Worm (Caenorhabditis elegans): ENCODE measurements around the gene W09H1.3.

DNA sequence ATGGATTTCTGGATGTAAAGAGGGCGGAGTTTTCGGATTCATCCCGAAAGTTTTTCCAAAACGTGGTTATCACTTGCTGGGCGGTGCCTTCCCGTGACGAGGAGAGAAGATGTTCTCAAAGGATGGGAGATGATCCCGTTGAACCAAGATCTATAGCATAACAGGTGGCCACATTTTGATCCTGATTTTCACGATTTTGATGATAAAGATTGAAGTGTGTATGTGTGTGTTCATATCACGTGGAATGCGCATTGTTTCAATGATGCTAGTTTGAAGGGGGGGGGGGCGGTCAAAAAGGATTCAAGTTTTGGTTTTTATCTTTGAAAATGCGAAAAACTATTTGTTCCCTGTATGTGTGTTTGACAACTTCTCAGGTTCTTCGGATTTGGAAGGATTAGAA is 39.0 kb upstream of the W09H1.3 start, which contains the start of gene mltn-1:
- TF ChIP-seq fkh-10 (GFP tag; optimal IDR thresholded peaks at IDR 0.05) (no peak), lin-35 (GFP tag; optimal IDR thresholded peaks at IDR 0.05) (no peak), ztf-4 (tag; optimal IDR thresholded peaks at IDR 0.05) (no peak), ceh-82 (tag; optimal IDR thresholded peaks at IDR 0.05) (no peak), nhr-90 (tag; optimal IDR thresholded peaks at IDR 0.05; ENCODE audit: poor library complexity) (no peak), nhr-28 (tag; optimal IDR thresholded peaks at IDR 0.05) (no peak), nhr-11 (tag; optimal IDR thresholded peaks at IDR 0.05) (no peak), snpc-4 (tag; optimal IDR thresholded peaks at IDR 0.05) (no peak), unc-62 (GFP tag; optimal IDR thresholded peaks at IDR 0.05) (no peak), nhr-237 (tag; optimal IDR thresholded peaks at IDR 0.05) (no peak), efl-1 (optimal IDR thresholded peaks at IDR 0.05) (no peak), efl-1 (GFP tag; optimal IDR thresholded peaks at IDR 0.05 in 1 of 2) (peak in 1 of 2 experiments; percentile 77), lin-39 (tag; optimal IDR thresholded peaks at IDR 0.05) (no peak), zag-1 (tag; optimal IDR thresholded peaks at IDR 0.05) (no peak)
